Fruit fly (Drosophila melanogaster) whole organism, embryonic: ENCODE measurements around the gene CG9590.

Experiments used
- Antp ChIP-seq: fragments of 200-800 bp; sonication (Bioruptor generic); optimal IDR thresholded peaks from 3 replicates; lab custom pipeline; 2016; ENCODE audit warnings: missing biosample characterization, missing genetic modification characterization
- BtbVII ChIP-seq: fragments of 200-800 bp; sonication (Bioruptor generic); optimal IDR thresholded peaks from 3 replicates; lab custom pipeline; 2017; ENCODE audit warnings: missing biosample characterization, mild to moderate bottlenecking, missing genetic modification characterization
- CG11695 ChIP-seq: fragments of 200-800 bp; sonication (Bioruptor generic); IDR thresholded peaks from 3 replicates; pipeline ENCODE4 v1.3.6; 2022; ENCODE audit warnings: missing biosample characterization, missing genetic modification characterization
- CG11723 ChIP-seq: fragments of 200-800 bp; sonication (Bioruptor generic); optimal IDR thresholded peaks from 2 replicates; lab custom pipeline; 2017; ENCODE audit warnings: missing biosample characterization, mild to moderate bottlenecking, missing genetic modification characterization
- CG12155 ChIP-seq: fragments of 200-800 bp; sonication (Bioruptor generic); optimal IDR thresholded peaks from 3 replicates; lab custom pipeline; 2016; ENCODE audit warnings: missing biosample characterization, missing genetic modification characterization
- CG1233 ChIP-seq: fragments of 200-800 bp; sonication (Bioruptor generic); optimal IDR thresholded peaks from 4 replicates; lab custom pipeline; 2018; ENCODE audit warnings: missing biosample characterization, mild to moderate bottlenecking, missing genetic modification characterization
- CG12391 ChIP-seq: fragments of 200-800 bp; sonication (Bioruptor generic); optimal IDR thresholded peaks from 3 replicates; lab custom pipeline; 2018; ENCODE audit warnings: missing biosample characterization, mild to moderate bottlenecking, missing genetic modification characterization, moderate library complexity
- CG13624 ChIP-seq: fragments of 200-800 bp; sonication (Bioruptor generic); optimal IDR thresholded peaks from 2 replicates; lab custom pipeline; 2016; ENCODE audit warnings: missing biosample characterization, missing genetic modification characterization
- CG16863 ChIP-seq: fragments of 200-800 bp; sonication (Bioruptor generic); optimal IDR thresholded peaks from 3 replicates; lab custom pipeline; 2016; ENCODE audit warnings: missing biosample characterization, missing genetic modification characterization
- CG17912 ChIP-seq: fragments of 200-800 bp; sonication (Bioruptor generic); optimal IDR thresholded peaks from 2 replicates; lab custom pipeline; 2018; ENCODE audit warnings: missing biosample characterization, mild to moderate bottlenecking, missing genetic modification characterization
- CG18764 ChIP-seq: fragments of 200-800 bp; sonication (Bioruptor generic); optimal IDR thresholded peaks from 3 replicates; lab custom pipeline; 2016; ENCODE audit warnings: missing biosample characterization, missing genetic modification characterization
- CG2199 ChIP-seq: fragments of 200-800 bp; sonication (Bioruptor generic); IDR thresholded peaks from 3 replicates; pipeline ENCODE4 v1.3.6; 2022; ENCODE audit warnings: missing biosample characterization, missing genetic modification characterization
- CG30431 ChIP-seq: fragments of 200-800 bp; sonication (Bioruptor generic); optimal IDR thresholded peaks from 2 replicates; lab custom pipeline; 2017; ENCODE audit warnings: missing biosample characterization, missing genetic modification characterization
- CG3065 ChIP-seq: fragments of 200-800 bp; sonication (Bioruptor generic); optimal IDR thresholded peaks from 2 replicates; lab custom pipeline; 2016; ENCODE audit warnings: missing biosample characterization, missing genetic modification characterization
- CG34376 ChIP-seq: fragments of 200-800 bp; sonication (Bioruptor generic); optimal IDR thresholded peaks from 2 replicates; lab custom pipeline; 2018; ENCODE audit warnings: missing biosample characterization, mild to moderate bottlenecking, missing genetic modification characterization
- CG34422 ChIP-seq: fragments of 200-800 bp; sonication (Bioruptor generic); IDR thresholded peaks from 3 replicates; pipeline ENCODE4 v1.3.6; 2022; ENCODE audit warnings: missing biosample characterization, missing genetic modification characterization
- CG3726 ChIP-seq: fragments of 200-800 bp; sonication (Bioruptor generic); IDR thresholded peaks from 3 replicates; pipeline ENCODE4, ENCODE4 v1.3.6; 2022; ENCODE audit warnings: missing biosample characterization, missing genetic modification characterization
- CG3847 ChIP-seq: fragments of 200-800 bp; sonication (Bioruptor generic); IDR thresholded peaks from 2 replicates; pipeline ENCODE4 v1.3.6; 2022; ENCODE audit warnings: missing biosample characterization, missing genetic modification characterization
- CG3995 ChIP-seq: fragments of 200-800 bp; sonication (Bioruptor generic); optimal IDR thresholded peaks from 3 replicates; lab custom pipeline; 2016; ENCODE audit warnings: missing biosample characterization, missing genetic modification characterization
- CG4707 ChIP-seq: fragments of 200-800 bp; sonication (Bioruptor generic); optimal IDR thresholded peaks from 2 replicates; lab custom pipeline; 2018; ENCODE audit warnings: missing biosample characterization, mild to moderate bottlenecking, missing genetic modification characterization, moderate library complexity
- CG8290 ChIP-seq, 3 experiments: fragments of 200-800 bp; sonication (Bioruptor generic); optimal IDR thresholded peaks; 2 replicates each; lab custom pipeline; 2016 to 2019; ENCODE audit warnings: missing biosample characterization in 3 of 3, missing genetic modification characterization in 3 of 3, mild to moderate bottlenecking in 2 of 3, moderate library complexity in 1 of 3
- CG8765 ChIP-seq: fragments of 200-800 bp; sonication (Bioruptor generic); IDR thresholded peaks from 2 replicates; pipeline ENCODE4 v1.3.6; 2022; ENCODE audit warnings: missing biosample characterization, missing genetic modification characterization
- CrebB ChIP-seq: fragments of 200-800 bp; sonication (Bioruptor generic); optimal IDR thresholded peaks from 3 replicates; lab custom pipeline; 2018; ENCODE audit warnings: missing biosample characterization, mild to moderate bottlenecking, missing genetic modification characterization
- D19B ChIP-seq: fragments of 200-800 bp; sonication (Bioruptor generic); optimal IDR thresholded peaks from 2 replicates; lab custom pipeline; 2017; ENCODE audit warnings: missing biosample characterization, mild to moderate bottlenecking, missing genetic modification characterization
- Deaf1 ChIP-seq: fragments of 200-800 bp; optimal IDR thresholded peaks from 3 replicates; lab custom pipeline; 2019; ENCODE audit warnings: missing biosample characterization, mild to moderate bottlenecking, missing genetic modification characterization, moderate library complexity
- Dek ChIP-seq: fragments of 200-800 bp; sonication (Bioruptor generic); optimal IDR thresholded peaks from 3 replicates; lab custom pipeline; 2019; ENCODE audit warnings: missing biosample characterization, mild to moderate bottlenecking, missing genetic modification characterization, moderate library complexity
- E2f2 ChIP-seq: fragments of 200-800 bp; sonication (Bioruptor generic); IDR thresholded peaks from 2 replicates; pipeline ENCODE4 v1.3.6; 2022; ENCODE audit warnings: missing biosample characterization, missing genetic modification characterization
- HLH3B ChIP-seq: fragments of 200-800 bp; sonication (Bioruptor generic); IDR thresholded peaks from 2 replicates; pipeline ENCODE4 v1.3.6; 2022; ENCODE audit warnings: missing biosample characterization, missing genetic modification characterization
- HmgD ChIP-seq: fragments of 200-800 bp; sonication (Bioruptor generic); optimal IDR thresholded peaks from 3 replicates; lab custom pipeline; 2016; ENCODE audit warnings: missing biosample characterization, missing genetic modification characterization
- Hr3 ChIP-seq: fragments of 200-800 bp; sonication (Bioruptor generic); optimal IDR thresholded peaks from 3 replicates; lab custom pipeline; 2016; ENCODE audit warnings: missing biosample characterization, missing genetic modification characterization
- Hr51 ChIP-seq, 2 experiments: fragments of 200-800 bp; sonication (Bioruptor generic); optimal IDR thresholded peaks; 2 replicates in 1 of 2; 3 replicates in 1 of 2; lab custom pipeline; 2016 to 2018; ENCODE audit warnings: missing biosample characterization in 2 of 2, missing genetic modification characterization in 2 of 2, mild to moderate bottlenecking in 1 of 2, moderate library complexity in 1 of 2
- ato ChIP-seq: fragments of 200-800 bp; sonication (Bioruptor generic); IDR thresholded peaks from 2 replicates; pipeline ENCODE4 v1.3.6; 2022; ENCODE audit warnings: missing biosample characterization, missing genetic modification characterization; ENCODE audit not compliant: partially characterized antibody
- az2 ChIP-seq: fragments of 200-800 bp; sonication (Bioruptor generic); optimal IDR thresholded peaks from 3 replicates; lab custom pipeline; 2016; ENCODE audit warnings: missing biosample characterization, missing genetic modification characterization
- chm ChIP-seq: fragments of 200-800 bp; sonication (Bioruptor generic); IDR thresholded peaks from 2 replicates; pipeline ENCODE4 v1.3.6; 2022; ENCODE audit warnings: missing biosample characterization, missing genetic modification characterization
- dmrt11E ChIP-seq: fragments of 200-800 bp; sonication (Bioruptor generic); optimal IDR thresholded peaks from 3 replicates; lab custom pipeline; 2018; ENCODE audit warnings: missing biosample characterization, mild to moderate bottlenecking, missing genetic modification characterization, moderate library complexity
- gfzf ChIP-seq: fragments of 200-800 bp; sonication (Bioruptor generic); optimal IDR thresholded peaks from 2 replicates; lab custom pipeline; 2016; ENCODE audit warnings: missing biosample characterization, mild to moderate bottlenecking, missing genetic modification characterization, moderate library complexity
- her ChIP-seq: fragments of 200-800 bp; sonication (Bioruptor generic); optimal IDR thresholded peaks from 2 replicates; lab custom pipeline; 2016; ENCODE audit warnings: missing biosample characterization, missing genetic modification characterization
- jigr1 ChIP-seq: fragments of 200-800 bp; sonication (Bioruptor generic); IDR thresholded peaks from 3 replicates; pipeline ENCODE4 v1.3.6; 2022; ENCODE audit warnings: missing biosample characterization, missing genetic modification characterization
- lilli ChIP-seq: fragments of 200-800 bp; sonication (Bioruptor generic); optimal IDR thresholded peaks from 3 replicates; lab custom pipeline; 2016; ENCODE audit warnings: missing biosample characterization, missing genetic modification characterization
- lmd ChIP-seq: fragments of 200-800 bp; sonication (Bioruptor generic); IDR thresholded peaks from 2 replicates; pipeline ENCODE4 v1.3.6; 2022; ENCODE audit warnings: missing biosample characterization, missing genetic modification characterization
- pita ChIP-seq: fragments of 200-800 bp; sonication (Bioruptor generic); optimal IDR thresholded peaks from 2 replicates; lab custom pipeline; 2017; ENCODE audit warnings: missing biosample characterization, mild to moderate bottlenecking, missing genetic modification characterization
- repo ChIP-seq: fragments of 200-800 bp; sonication (Bioruptor generic); optimal IDR thresholded peaks from 2 replicates; lab custom pipeline; 2016; ENCODE audit warnings: missing biosample characterization, missing genetic modification characterization
- ro ChIP-seq: fragments of 200-800 bp; sonication (Bioruptor generic); IDR thresholded peaks from 2 replicates; pipeline ENCODE4 v1.3.6; 2022; ENCODE audit warnings: missing biosample characterization, missing genetic modification characterization
- sd ChIP-seq: fragments of 200-800 bp; sonication (Bioruptor generic); optimal IDR thresholded peaks from 3 replicates; lab custom pipeline; 2018; ENCODE audit warnings: missing biosample characterization, mild to moderate bottlenecking, missing genetic modification characterization, moderate library complexity
- shn ChIP-seq: fragments of 200-800 bp; sonication (Bioruptor generic); optimal IDR thresholded peaks from 3 replicates; lab custom pipeline; 2016; ENCODE audit warnings: missing biosample characterization, missing genetic modification characterization
- sob ChIP-seq: fragments of 200-800 bp; sonication (Bioruptor generic); IDR thresholded peaks from 2 replicates; pipeline ENCODE4 v1.3.6; 2022; ENCODE audit warnings: missing biosample characterization, missing genetic modification characterization
- sug ChIP-seq: fragments of 200-800 bp; optimal IDR thresholded peaks from 2 replicates; lab custom pipeline; 2019; ENCODE audit warnings: missing biosample characterization, mild to moderate bottlenecking, missing genetic modification characterization, moderate library complexity
- toy ChIP-seq: fragments of 200-800 bp; sonication (Bioruptor generic); IDR thresholded peaks from 2 replicates; pipeline ENCODE4 v1.3.6; 2022; ENCODE audit warnings: missing biosample characterization, missing genetic modification characterization
- unc-4 ChIP-seq: fragments of 200-800 bp; sonication (Bioruptor generic); IDR thresholded peaks from 2 replicates; pipeline ENCODE4 v1.3.6; 2022; ENCODE audit warnings: missing biosample characterization, missing genetic modification characterization; ENCODE audit not compliant: partially characterized antibody

The CG9590 gene

dm6 chr3R:15803502-15804461, 17.3 kb downstream of the CG9590 start, which contains the start of gene alpha-Man-IIb (continued):
- TF ChIP-seq gfzf (peak; percentile 84), D19B (GFP tag; lab: Kevin White, UChicago) (no peak), Hr3 (GFP tag; lab: Kevin White, UChicago) (no peak), sd (no peak), dmrt11E (tag; lab: Kevin White, UChicago) (no peak), CG3847 (GFP tag; lab: Robert Waterston, UW) (no peak), CG8290 (GFP tag; optimal IDR thresholded peaks at IDR 0.05; lab: Kevin White, UChicago) (no peak), CG8290 (tag; optimal IDR thresholded peaks at IDR 0.05; lab: Kevin White, UChicago) (no peak), CrebB (peak; percentile 19), jigr1 (GFP tag; lab: Robert Waterston, UW) (no peak), CG3065 (GFP tag; lab: Kevin White, UChicago) (no peak), HmgD (no peak), CG16863 (GFP tag; lab: Kevin White, UChicago) (no peak), Antp (GFP tag; lab: Kevin White, UChicago) (no peak), chm (no peak; the same call in 1 of the 2 replicates), E2f2 (GFP tag; lab: Robert Waterston, UW) (peak; percentile 93), sug (peak; percentile 25), BtbVII (no peak), CG3726 (no peak), repo (GFP tag; lab: Kevin White, UChicago) (no peak), HLH3B (GFP tag; lab: Robert Waterston, UW) (peak; percentile 17; the same call in 1 of the 2 replicates), Deaf1 (tag; lab: Kevin White, UChicago) (peak; percentile 60), her (GFP tag; lab: Kevin White, UChicago) (no peak), az2 (GFP tag; lab: Kevin White, UChicago) (no peak), CG11723 (GFP tag; lab: Kevin White, UChicago) (no peak), CG30431 (no peak), sob (GFP tag; lab: Robert Waterston, UW) (peak; percentile 47), CG17912 (no peak), pita (GFP tag; lab: Kevin White, UChicago) (no peak), toy (no peak), Hr51 (GFP tag; optimal IDR thresholded peaks at IDR 0.05; lab: Kevin White, UChicago) (peak in 1 of 2 experiments; percentile 52), ato (GFP tag; lab: Robert Waterston, UW) (peak; percentile 38; the same call in 1 of the 2 replicates), CG34422 (peak; percentile 84; the same call in 1 of the 3 replicates), CG12391 (tag; lab: Kevin White, UChicago) (peak; percentile 33), CG4707 (no peak), CG18764 (no peak), CG2199 (GFP tag; lab: Robert Waterston, UW) (peak; percentile 74; the same call in 2 of the 3 replicates), CG11695 (no peak), CG3995 (peak; percentile 94), unc-4 (peak; percentile 88), lmd (GFP tag; lab: Robert Waterston, UW) (no peak), CG8765 (GFP tag; lab: Robert Waterston, UW) (no peak), ro (GFP tag; lab: Robert Waterston, UW) (no peak), CG34376 (GFP tag; lab: Kevin White, UChicago) (peak; percentile 29), Dek (tag; lab: Kevin White, UChicago) (peak; percentile 51), CG13624 (GFP tag; lab: Kevin White, UChicago) (peak; percentile 0), CG12155 (GFP tag; lab: Kevin White, UChicago) (no peak), lilli (no peak), CG1233 (peak; percentile 6), shn (GFP tag; lab: Kevin White, UChicago) (no peak)
